Worm (Caenorhabditis elegans) whole organism, L4 larva: Measurements from ENCODE around the gene catp-8.

Source experiments
- F10B5.3 ChIP-seq: sonication (generic microtip); optimal IDR thresholded peaks from 2 replicates; lab custom pipeline; 2016; ENCODE audit warnings: mild to moderate bottlenecking, missing genetic modification characterization, missing compliant biosample characterization
- F26F4.8 ChIP-seq: fragments of 200-800 bp; sonication (Bioruptor generic); conservative IDR thresholded peaks from 2 replicates; pipeline ENCODE4 v1.3.6; 2022; ENCODE audit warnings: missing genetic modification characterization, missing compliant biosample characterization
- F37D6.2 ChIP-seq: sonication (generic microtip); optimal IDR thresholded peaks from 2 replicates; lab custom pipeline; 2016; ENCODE audit warnings: mild to moderate bottlenecking, missing genetic modification characterization, missing compliant biosample characterization
- F44E2.7 ChIP-seq: fragments of 200-800 bp; sonication (Bioruptor generic); IDR thresholded peaks from 2 replicates; pipeline ENCODE4 v2.1.2; 2022; ENCODE audit warnings: missing genetic modification characterization, missing compliant biosample characterization
- F49E8.2 ChIP-seq: sonication (generic microtip); optimal IDR thresholded peaks from 2 replicates; lab custom pipeline; 2016; ENCODE audit warnings: missing compliant biosample characterization, mild to moderate bottlenecking, missing genetic modification characterization, borderline replicate concordance
- Y48G9A.11 ChIP-seq: fragments of 200-800 bp; sonication (Bioruptor generic); IDR thresholded peaks from 2 replicates; pipeline ENCODE4 v1.3.6; 2022; ENCODE audit warnings: missing genetic modification reagents, missing genetic modification characterization, missing compliant biosample characterization
- Y75B8A.6 ChIP-seq: fragments of 200-800 bp; sonication (Bioruptor generic); IDR thresholded peaks from 2 replicates; pipeline ENCODE4 v1.3.6; 2022; ENCODE audit warnings: missing genetic modification reagents, missing genetic modification characterization, missing compliant biosample characterization
- aha-1 ChIP-seq: fragments of 150-350 bp; peaks from one replicate; lab custom pipeline; 2014; ENCODE audit warnings: missing biosample characterization, missing genetic modification characterization
- aly-2 ChIP-seq: sonication (generic microtip); optimal IDR thresholded peaks from 2 replicates; lab custom pipeline; 2018; ENCODE audit warnings: missing biosample characterization, missing genetic modification characterization
- ama-1 ChIP-seq: fragments of 150-350 bp; optimal IDR thresholded peaks from 2 replicates; lab custom pipeline; 2014; ENCODE audit warnings: inconsistent platforms, mixed read lengths
- arid-1 ChIP-seq: fragments of 200-800 bp; sonication (Bioruptor generic); conservative IDR thresholded peaks from 2 replicates; pipeline ENCODE4 v1.3.6; 2022; ENCODE audit warnings: missing genetic modification reagents, missing genetic modification characterization, missing compliant biosample characterization
- attf-4 ChIP-seq: sonication (generic microtip); optimal IDR thresholded peaks from 3 replicates; lab custom pipeline; 2017; ENCODE audit warnings: missing biosample characterization, missing genetic modification characterization
- ceh-28 ChIP-seq: fragments of 150-350 bp; optimal IDR thresholded peaks from 2 replicates; lab custom pipeline; 2014; ENCODE audit warnings: missing biosample characterization, missing genetic modification reagents, missing genetic modification characterization
- cey-2 ChIP-seq: sonication (generic microtip); optimal IDR thresholded peaks from 3 replicates; lab custom pipeline; 2017; ENCODE audit warnings: missing genetic modification characterization, mild to moderate bottlenecking, missing compliant biosample characterization, antibody characterized with exemption, borderline replicate concordance; ENCODE audit not compliant: insufficient read depth
- daf-12 ChIP-seq: fragments of 150-350 bp; optimal IDR thresholded peaks from 2 replicates; lab custom pipeline; 2014; ENCODE audit warnings: missing biosample characterization, missing genetic modification reagents, missing genetic modification characterization
- daf-16 ChIP-seq, 3 experiments: sonication (generic microtip); optimal IDR thresholded peaks; 2 replicates each; lab custom pipeline; 2016 to 2017; ENCODE audit warnings: missing genetic modification characterization in 3 of 3, missing genetic modification reagents in 3 of 3, mild to moderate bottlenecking in 2 of 3, missing compliant biosample characterization in 2 of 3, missing biosample characterization in 1 of 3, moderate library complexity in 1 of 3
- daf-8 ChIP-seq: fragments of 200-800 bp; sonication (Bioruptor generic); IDR thresholded peaks from 2 replicates; pipeline ENCODE4 v1.3.6; 2022; ENCODE audit warnings: missing genetic modification characterization, missing compliant biosample characterization
- dmd-8 ChIP-seq: fragments of 200-800 bp; sonication (Bioruptor generic); IDR thresholded peaks from 2 replicates; pipeline ENCODE4 v1.3.6; 2022; ENCODE audit warnings: missing genetic modification characterization, missing compliant biosample characterization
- dmd-9 ChIP-seq: fragments of 200-800 bp; sonication (Bioruptor generic); IDR thresholded peaks from 2 replicates; pipeline ENCODE4 v1.3.6; 2022; ENCODE audit warnings: missing genetic modification reagents, missing genetic modification characterization, missing compliant biosample characterization
- dpl-1 ChIP-seq: fragments of 150-350 bp; optimal IDR thresholded peaks from 2 replicates; lab custom pipeline; 2014; ENCODE audit warnings: missing biosample characterization, missing genetic modification reagents, missing genetic modification characterization
- duxl-1 ChIP-seq: sonication (generic microtip); optimal IDR thresholded peaks from 2 replicates; lab custom pipeline; 2016; ENCODE audit warnings: mild to moderate bottlenecking, missing genetic modification characterization, moderate library complexity, missing compliant biosample characterization; ENCODE audit not compliant: poor library complexity
- egl-43 ChIP-seq: fragments of 200-800 bp; sonication (Bioruptor generic); IDR thresholded peaks from 2 replicates; pipeline ENCODE4 v1.3.6; 2022; ENCODE audit warnings: missing genetic modification reagents, missing genetic modification characterization, missing compliant biosample characterization
- hlh-11 ChIP-seq: fragments of 200-800 bp; sonication (Bioruptor generic); optimal IDR thresholded peaks from 2 replicates; lab custom pipeline; 2018; ENCODE audit warnings: mild to moderate bottlenecking, missing genetic modification characterization, missing compliant biosample characterization
- hmg-1.1 ChIP-seq: fragments of 200-800 bp; sonication (Bioruptor generic); IDR thresholded peaks from 2 replicates; pipeline ENCODE4 v1.3.6; 2022; ENCODE audit warnings: missing genetic modification reagents, missing genetic modification characterization, missing compliant biosample characterization
- lim-7 ChIP-seq: fragments of 200-800 bp; sonication (Bioruptor generic); IDR thresholded peaks from 2 replicates; pipeline ENCODE4 v1.3.6; 2022; ENCODE audit warnings: missing genetic modification characterization, missing compliant biosample characterization
- mdl-1 ChIP-seq, 2 experiments: fragments of 150-350 bp in 1 of 2; sonication (generic microtip) in 1 of 2; optimal IDR thresholded peaks; 2 replicates each; lab custom pipeline; 2014 to 2017; ENCODE audit warnings: missing biosample characterization in 2 of 2, missing genetic modification characterization in 2 of 2
- mdt-29 ChIP-seq: fragments of 200-800 bp; sonication (Bioruptor generic); IDR thresholded peaks from 2 replicates; pipeline ENCODE4 v1.3.6; 2022; ENCODE audit warnings: missing genetic modification reagents, missing genetic modification characterization, missing compliant biosample characterization
- mep-1 ChIP-seq: fragments of 150-350 bp; sonication (generic microtip); optimal IDR thresholded peaks from 3 replicates; lab custom pipeline; 2014; ENCODE audit warnings: missing biosample characterization, missing genetic modification characterization
- mes-2 ChIP-seq: sonication (generic microtip); optimal IDR thresholded peaks from 2 replicates; lab custom pipeline; 2016; ENCODE audit warnings: missing genotype, mild to moderate bottlenecking, missing genetic modification characterization, missing compliant biosample characterization; ENCODE audit not compliant: poor library complexity, severe bottlenecking
- mxl-2 ChIP-seq: fragments of 200-800 bp; sonication (Bioruptor generic); conservative IDR thresholded peaks from 2 replicates; pipeline ENCODE4 v1.3.6; 2022; ENCODE audit warnings: missing genetic modification reagents, missing genetic modification characterization, missing compliant biosample characterization
- nhr-10 ChIP-seq: fragments of 150-350 bp; optimal IDR thresholded peaks from 2 replicates; lab custom pipeline; 2014; ENCODE audit warnings: missing biosample characterization, missing genetic modification characterization
- nhr-28 ChIP-seq: fragments of 150-350 bp; optimal IDR thresholded peaks from 2 replicates; lab custom pipeline; 2014; ENCODE audit warnings: missing biosample characterization, missing genetic modification characterization
- nhr-42 ChIP-seq: fragments of 200-800 bp; sonication (Bioruptor generic); IDR thresholded peaks from 2 replicates; pipeline ENCODE4 v1.3.6; 2022; ENCODE audit warnings: missing genetic modification characterization, missing compliant biosample characterization
- nhr-6 ChIP-seq: fragments of 150-350 bp; optimal IDR thresholded peaks from 2 replicates; lab custom pipeline; 2014; ENCODE audit warnings: missing biosample characterization, missing genetic modification characterization
- nhr-76 ChIP-seq: fragments of 150-350 bp; optimal IDR thresholded peaks from 2 replicates; lab custom pipeline; 2014; ENCODE audit warnings: missing biosample characterization, missing genetic modification characterization
- nhr-77 ChIP-seq: fragments of 150-350 bp; optimal IDR thresholded peaks from 2 replicates; lab custom pipeline; 2014; ENCODE audit warnings: missing biosample characterization, missing genetic modification characterization
- pha-4 ChIP-seq, 2 experiments: fragments of 150-350 bp in 1 of 2; fragments of 200-800 bp in 1 of 2; sonication (Bioruptor generic) in 1 of 2; IDR thresholded peaks in 1 of 2; optimal IDR thresholded peaks in 1 of 2; 2 replicates each; pipeline versions ENCODE4 v1.3.6 to Lab custom; 2014 to 2022; ENCODE audit warnings: missing genetic modification characterization in 2 of 2, missing genetic modification reagents in 2 of 2, missing biosample characterization in 1 of 2, missing compliant biosample characterization in 1 of 2
- pqm-1 ChIP-seq: sonication (generic microtip); optimal IDR thresholded peaks from 2 replicates; lab custom pipeline; 2017; ENCODE audit warnings: missing biosample characterization, missing genetic modification characterization
- rbr-2 ChIP-seq: sonication (generic microtip); optimal IDR thresholded peaks from 2 replicates; lab custom pipeline; 2016; ENCODE audit warnings: missing genotype, missing genetic modification characterization, missing compliant biosample characterization
- saeg-2 ChIP-seq: fragments of 200-800 bp; sonication (Bioruptor generic); IDR thresholded peaks from 2 replicates; pipeline ENCODE4 v1.3.6; 2022; ENCODE audit warnings: missing genetic modification reagents, missing genetic modification characterization, missing compliant biosample characterization
- set-16 ChIP-seq: fragments of 200-800 bp; sonication (Bioruptor generic); IDR thresholded peaks from 2 replicates; pipeline ENCODE4 v1.3.6; 2022; ENCODE audit warnings: missing genetic modification reagents, missing genetic modification characterization, missing compliant biosample characterization
- skn-1 ChIP-seq: fragments of 150-350 bp; optimal IDR thresholded peaks from 2 replicates; lab custom pipeline; 2014; ENCODE audit warnings: missing biosample characterization, missing genetic modification characterization
- snpc-1.2 ChIP-seq: fragments of 200-800 bp; sonication (Bioruptor generic); IDR thresholded peaks from 2 replicates; pipeline ENCODE4 v1.3.6; 2022; ENCODE audit warnings: missing genetic modification reagents, missing genetic modification characterization, missing compliant biosample characterization
- tra-1 ChIP-seq: fragments of 200-800 bp; sonication (Bioruptor generic); IDR thresholded peaks from 2 replicates; pipeline ENCODE4 v1.3.6; 2022; ENCODE audit warnings: missing genetic modification reagents, missing genetic modification characterization, missing compliant biosample characterization
- unc-130 ChIP-seq: sonication (generic microtip); optimal IDR thresholded peaks from 2 replicates; lab custom pipeline; 2016; ENCODE audit warnings: missing genetic modification reagents, missing genetic modification characterization, missing compliant biosample characterization
- unc-39 ChIP-seq: sonication (generic microtip); optimal IDR thresholded peaks from 2 replicates; lab custom pipeline; 2017; ENCODE audit warnings: missing biosample characterization, missing genetic modification characterization
- zfp-3 ChIP-seq: fragments of 200-800 bp; sonication (Bioruptor generic); conservative IDR thresholded peaks from 2 replicates; pipeline ENCODE4 v1.3.6; 2022; ENCODE audit warnings: missing genetic modification reagents, missing genetic modification characterization, missing compliant biosample characterization
- ztf-11 ChIP-seq: fragments of 150-350 bp; optimal IDR thresholded peaks from 2 replicates; lab custom pipeline; 2014; ENCODE audit warnings: missing biosample characterization, missing genetic modification characterization

Gene catp-8

ce11 chrIV:11489077-11489476 is 10.0 kb upstream of the catp-8 start:
- TF ChIP-seq nhr-77 (tag; lab: Kevin White, UChicago), result no peak
- peak; percentile 81 for TF ChIP-seq pqm-1 (tag; lab: Kevin White, UChicago)
- no peak for TF ChIP-seq mdl-1 (tag; optimal IDR thresholded peaks at IDR 0.05; lab: Kevin White, UChicago)
- TF ChIP-seq nhr-42, result no peak
- peak; percentile 72 for TF ChIP-seq nhr-28 (tag; lab: Kevin White, UChicago)
- no peak for TF ChIP-seq daf-8 (GFP tag; lab: Robert Waterston, UW)
- no peak for TF ChIP-seq daf-16 (GFP tag; optimal IDR thresholded peaks at IDR 0.05; lab: Kevin White, UChicago)
- peak; percentile 39 for TF ChIP-seq daf-16 (tag; optimal IDR thresholded peaks at IDR 0.05; lab: Kevin White, UChicago)

- peak; percentile 15 for TF ChIP-seq aha-1 (tag; lab: Kevin White, UChicago)
- no peak for TF ChIP-seq dmd-9
- no peak for TF ChIP-seq Y48G9A.11 (GFP tag; lab: Robert Waterston, UW)
- 0 out of 2 replicates have a peak, but pooled peaks have one; percentile 8 for TF ChIP-seq tra-1 (GFP tag; lab: Robert Waterston, UW)
- peak; percentile 9 for TF ChIP-seq mes-2
- no peak for TF ChIP-seq cey-2 (tag; lab: Kevin White, UChicago)
- TF ChIP-seq zfp-3 (GFP tag; lab: Robert Waterston, UW), result no peak
- TF ChIP-seq nhr-10, result peak; percentile 3
- no peak for TF ChIP-seq nhr-77 (tag; lab: Kevin White, UChicago)
- TF ChIP-seq mxl-2 (GFP tag; lab: Robert Waterston, UW), result no peak
- TF ChIP-seq unc-39 (tag; lab: Kevin White, UChicago), result no peak
- TF ChIP-seq mep-1 (tag; lab: Kevin White, UChicago), result no peak
- TF ChIP-seq dpl-1 (GFP tag; lab: Kevin White, UChicago), result no peak
- TF ChIP-seq snpc-1.2 (GFP tag; lab: Robert Waterston, UW), result no peak
- no peak for TF ChIP-seq rbr-2 (tag; lab: Kevin White, UChicago)
- TF ChIP-seq nhr-76 (tag; lab: Kevin White, UChicago), result no peak
- TF ChIP-seq nhr-6 (tag; lab: Kevin White, UChicago), result peak; percentile 16
- TF ChIP-seq set-16 (GFP tag; lab: Robert Waterston, UW), result no peak
- no peak for TF ChIP-seq saeg-2
- TF ChIP-seq lim-7 (GFP tag; lab: Robert Waterston, UW), result no peak
- TF ChIP-seq mdt-29 (GFP tag; lab: Robert Waterston, UW), result no peak
- TF ChIP-seq hmg-1.1 (GFP tag; lab: Robert Waterston, UW), result no peak
- no peak for TF ChIP-seq daf-12
- no peak for TF ChIP-seq arid-1 (GFP tag; lab: Robert Waterston, UW)
- TF ChIP-seq aly-2 (tag; lab: Kevin White, UChicago), result no peak
- no peak for TF ChIP-seq F10B5.3 (tag; lab: Kevin White, UChicago)
- TF ChIP-seq F37D6.2 (tag; lab: Kevin White, UChicago), result no peak
- TF ChIP-seq nhr-28 (tag; lab: Kevin White, UChicago), result peak; percentile 42
- no peak for TF ChIP-seq skn-1 (tag; lab: Kevin White, UChicago)
- peak; percentile 68 for TF ChIP-seq hlh-11 (tag; lab: Kevin White, UChicago)
- TF ChIP-seq Y75B8A.6 (GFP tag; lab: Robert Waterston, UW), result no peak
- TF ChIP-seq egl-43 (GFP tag; lab: Robert Waterston, UW), result no peak
- TF ChIP-seq pha-4 (GFP tag; IDR thresholded peaks at IDR 0.05; lab: Robert Waterston, UW), result no peak
- TF ChIP-seq pha-4 (tag; optimal IDR thresholded peaks at IDR 0.05; lab: Kevin White, UChicago), result no peak
- no peak for TF ChIP-seq dmd-8 (GFP tag; lab: Robert Waterston, UW)
- TF ChIP-seq ztf-11 (tag; lab: Kevin White, UChicago), result no peak
- no peak for TF ChIP-seq F49E8.2 (tag; lab: Kevin White, UChicago)
- no peak for TF ChIP-seq F44E2.7 (GFP tag; lab: Robert Waterston, UW)
- no peak for TF ChIP-seq unc-130 (GFP tag; lab: Kevin White, UChicago)
- TF ChIP-seq ceh-28 (tag; lab: Kevin White, UChicago), result no peak
- TF ChIP-seq ama-1 (lab: Kevin White, UChicago), result no peak
- no peak for TF ChIP-seq duxl-1 (tag; lab: Kevin White, UChicago)
- no peak for TF ChIP-seq attf-4 (tag; lab: Kevin White, UChicago)
- peak in 1 of 2 experiments; percentile 7 for TF ChIP-seq mdl-1 (tag; optimal IDR thresholded peaks at IDR 0.05; lab: Kevin White, UChicago)
- TF ChIP-seq F26F4.8 (GFP tag; lab: Robert Waterston, UW), result no peak
Measured at ce11 chrIV:11487889-11488556, 9.0 kb upstream of the catp-8 start.
